Fruit fly (Drosophila melanogaster): ENCODE measurements around the gene SerRS.

DNA sequence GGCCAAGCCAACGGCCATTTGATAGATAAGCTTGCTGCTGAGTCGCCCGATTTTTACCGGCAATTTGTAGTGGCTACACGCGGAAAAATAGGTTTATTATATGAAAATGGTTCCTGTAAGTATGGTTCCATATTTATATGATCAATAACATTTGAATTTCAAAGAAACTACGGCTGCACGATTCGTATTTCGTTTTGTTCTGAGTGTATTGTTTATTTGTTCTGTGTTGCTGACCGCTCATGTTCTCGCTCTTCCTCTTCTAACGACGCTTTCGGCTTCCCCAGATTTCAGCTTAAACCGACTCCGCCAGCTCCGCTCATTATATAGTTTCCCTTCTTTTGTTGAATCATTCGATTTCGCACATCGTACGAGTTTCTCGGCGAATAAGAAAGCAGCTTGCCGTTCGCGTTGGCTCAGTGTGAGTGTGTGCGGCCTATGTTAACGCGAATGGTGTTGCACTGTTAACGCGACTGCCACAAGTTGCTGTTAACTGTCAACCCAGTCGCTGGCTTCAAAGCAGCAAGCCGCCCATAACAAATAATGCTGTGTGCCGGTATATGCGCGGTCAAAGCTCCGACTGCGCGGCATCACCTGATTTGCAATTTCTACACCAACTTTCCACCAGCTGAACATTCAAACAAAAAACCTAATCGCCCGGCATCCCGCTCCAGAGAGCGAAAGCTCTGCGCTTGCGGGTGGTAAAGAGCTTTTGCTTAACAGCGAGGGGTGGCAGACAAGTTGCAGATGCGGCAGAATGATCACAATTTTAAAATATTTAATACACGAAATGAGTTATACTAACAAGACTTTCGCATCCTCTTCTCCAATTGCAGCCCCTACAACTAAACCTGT, 21.8 kb upstream of the SerRS start:
- no peak for TF ChIP-seq Pif1B (GFP tag; optimal IDR thresholded peaks at IDR 0.05)
- peak; percentile 36 for TF ChIP-seq Ets98B (GFP tag; IDR thresholded peaks at IDR 0.05)
- no peak for TF ChIP-seq CG8301 (tag; optimal IDR thresholded peaks at IDR 0.05)
- TF ChIP-seq gl (tag; optimal IDR thresholded peaks at IDR 0.05) = no peak
- no peak for TF ChIP-seq EcR (GFP tag; optimal IDR thresholded peaks at IDR 0.05)
- TF ChIP-seq CG13204 (GFP tag; optimal IDR thresholded peaks at IDR 0.05) = no peak
- TF ChIP-seq CG32121 (GFP tag; IDR thresholded peaks at IDR 0.05) = no peak
- TF ChIP-seq fd96Ca (GFP tag; IDR thresholded peaks at IDR 0.05) = peak; percentile 69; the same call in 2 of the 3 replicates
- TF ChIP-seq Snoo (tag; optimal IDR thresholded peaks at IDR 0.05) = no peak
- peak; percentile 29; the same call in 1 of the 2 replicates for TF ChIP-seq CG12605 (GFP tag; IDR thresholded peaks at IDR 0.05)
- TF ChIP-seq CG15710 (tag; optimal IDR thresholded peaks at IDR 0.05) = no peak
- TF ChIP-seq CG4496 (GFP tag; IDR thresholded peaks at IDR 0.05) = peak; percentile 52; the same call in 2 of the 3 replicates
